Fruit fly (Drosophila melanogaster) ovary, adult (tissue): ENCODE results near the gene CG43693.

Experiments
- CG17801 ChIP-seq: fragments of 200-800 bp; optimal IDR thresholded peaks from 2 replicates; lab custom pipeline; 2019; ENCODE audit warnings: missing biosample characterization, mild to moderate bottlenecking, missing genetic modification characterization, moderate library complexity; ENCODE audit not compliant: partially characterized antibody

CG43693 gene

DNA sequence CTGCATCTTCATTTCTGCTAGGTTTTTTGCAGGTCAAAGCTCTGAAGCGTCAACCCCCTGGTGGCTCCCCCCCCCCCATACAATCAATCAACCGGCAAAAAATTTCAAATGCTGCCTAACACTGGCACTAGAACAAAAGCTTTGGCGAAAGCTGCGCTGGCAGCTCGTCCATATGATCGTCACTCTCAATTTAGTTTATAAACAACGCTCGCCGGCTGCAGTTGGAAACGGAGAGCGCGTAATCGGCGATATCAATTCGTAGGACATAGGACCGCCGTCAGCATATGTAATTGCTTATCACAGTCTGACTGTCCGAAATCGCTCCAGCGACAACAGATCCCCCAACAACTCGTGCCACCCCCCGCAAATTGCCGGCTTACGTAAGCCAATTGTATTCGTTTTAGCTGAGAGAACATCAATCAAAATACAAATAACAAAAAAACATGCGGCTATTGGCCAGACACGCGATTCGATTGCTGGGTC, 19.2 kb upstream of the CG43693 start, which contains the start of gene Mocs1:
Gene Mocs1, plus strand, starts transcription at position 155 of the 483 bp plus-strand sequence.
- peak; percentile 48 for TF ChIP-seq CG17801 (GFP tag; lab: Kevin White, UChicago)

DNA sequence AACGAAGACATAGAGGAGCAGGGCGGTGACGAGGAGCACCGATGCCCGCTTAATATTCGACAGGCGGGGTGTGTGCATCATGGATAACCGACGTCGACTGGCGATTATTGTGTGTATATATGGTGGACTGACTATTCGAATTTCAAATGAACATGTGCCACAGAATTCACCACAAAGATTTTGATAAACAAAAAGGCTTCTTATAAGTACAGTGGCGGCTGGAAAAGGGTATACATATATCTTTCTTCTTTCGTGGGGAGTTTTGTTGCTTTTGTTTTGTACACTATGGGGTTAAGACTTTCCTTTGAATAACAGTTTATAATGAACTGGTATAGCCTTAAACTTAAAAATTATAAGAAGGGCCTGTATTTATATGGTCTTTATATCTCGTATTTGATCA, 18.6 kb upstream of the CG43693 start, which contains the start of gene CG6310:
Gene CG6310, minus strand, starts transcription at position 101 of the 400 bp plus-strand sequence.
- no peak for TF ChIP-seq CG17801 (GFP tag; lab: Kevin White, UChicago)

- TF ChIP-seq CG17801 (GFP tag; lab: Kevin White, UChicago): no peak
These were observed 14.7 kb upstream of the CG43693 start for dm6 chr3L:11065850-11066249.

DNA sequence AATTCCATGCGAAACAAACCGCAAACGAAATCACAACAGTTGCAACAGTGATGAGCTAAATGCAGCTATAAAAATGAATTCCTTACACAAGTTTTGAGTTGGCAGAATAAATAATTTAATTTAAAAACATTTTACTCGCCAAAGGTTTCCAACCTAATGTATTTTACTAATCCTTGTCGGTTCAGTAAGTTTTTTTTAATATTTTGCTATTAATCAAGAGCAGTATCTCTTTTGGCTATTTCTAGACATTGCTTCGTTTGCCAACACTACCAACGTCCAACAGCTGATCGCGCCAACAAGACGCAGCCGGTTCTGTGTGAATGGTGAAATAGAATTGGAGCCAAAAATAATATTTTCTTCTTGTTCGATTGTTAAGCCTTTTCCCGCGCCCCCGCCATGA, 13.5 kb upstream of the CG43693 start, which contains the start of the genes CG32075, CG45101 and SuUR:
Gene CG32075, minus strand, starts transcription at position 253 of the 400 bp plus-strand sequence.
Gene CG45101, plus strand, starts transcription at position 303 of the 400 bp plus-strand sequence.
Gene SuUR, plus strand, starts transcription at position 303 of the 400 bp plus-strand sequence.
- TF ChIP-seq CG17801 (GFP tag; lab: Kevin White, UChicago): peak; percentile 60

DNA sequence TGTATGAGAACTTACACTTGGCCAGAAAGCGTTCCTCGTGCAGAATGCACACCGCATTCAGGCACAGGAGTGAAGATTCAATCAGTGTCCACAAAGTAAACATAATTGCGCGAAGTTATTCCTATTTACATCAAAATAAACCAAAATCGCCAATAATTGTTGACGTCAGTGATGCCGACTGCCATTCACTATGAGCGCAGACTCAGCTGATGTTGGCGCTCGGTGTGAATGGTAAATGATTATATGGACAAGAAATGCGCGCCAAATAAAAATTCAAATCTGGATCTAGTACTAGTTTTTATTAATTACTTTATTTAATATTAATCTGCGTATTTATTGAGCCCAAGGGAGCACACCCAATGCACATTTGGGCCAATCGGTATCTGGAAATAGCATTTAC, 11.3 kb upstream of the CG43693 start, which contains the start of gene CG32069:
Gene CG32069, minus strand, starts transcription at position 174 of the 400 bp plus-strand sequence.
- TF ChIP-seq CG17801 (GFP tag; lab: Kevin White, UChicago): no peak

DNA sequence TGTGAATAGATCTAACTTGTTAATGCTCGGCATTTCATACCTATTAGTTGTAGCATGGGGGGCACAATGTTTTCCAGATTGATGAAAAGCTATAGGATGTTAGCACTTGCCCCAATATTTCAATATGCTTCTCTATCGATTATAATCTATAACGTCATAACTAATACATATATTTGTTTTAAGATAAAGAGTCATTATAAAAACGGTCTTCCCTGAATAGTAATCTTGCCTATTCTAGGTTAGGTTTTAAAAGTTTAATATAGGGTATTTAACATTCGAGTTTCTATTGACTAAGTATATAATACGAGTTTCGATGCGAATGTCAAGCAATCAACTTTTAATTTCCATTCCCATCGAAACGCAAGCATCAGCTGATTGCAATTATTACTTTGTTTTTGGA, 10.0 kb upstream of the CG43693 start, which contains the start of the genes CG6321 and Blos2:
Gene CG6321, minus strand, starts transcription at position 25 of the 400 bp plus-strand sequence.
Gene Blos2, plus strand, starts transcription at position 372 of the 400 bp plus-strand sequence.
- peak; percentile 89 for TF ChIP-seq CG17801 (GFP tag; lab: Kevin White, UChicago)

DNA sequence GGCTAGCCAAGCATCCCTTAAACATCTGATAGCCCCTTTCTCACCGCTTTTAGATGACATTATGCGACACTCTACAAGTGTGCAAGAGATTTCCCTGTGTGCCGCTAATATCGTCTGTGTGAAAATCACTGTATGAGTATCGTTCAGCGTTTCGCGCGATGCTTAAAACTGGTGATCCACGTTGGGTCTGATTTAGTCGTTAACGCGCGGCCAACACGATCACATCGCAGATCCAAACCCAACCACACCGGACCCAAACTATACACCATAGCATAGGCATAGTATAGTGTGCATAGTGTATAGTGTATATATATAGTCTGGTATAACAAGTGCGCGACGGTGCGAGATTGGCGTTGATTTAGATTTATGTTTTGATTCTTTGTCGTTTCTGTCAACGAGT, 2.7 kb upstream of the CG43693 start, which contains the start of gene CG7888:
Gene CG7888, plus strand, starts transcription at position 193 of the 400 bp plus-strand sequence.
- TF ChIP-seq CG17801 (GFP tag; lab: Kevin White, UChicago): no peak

dm6 chr3L:11052760-11053259, 1.6 kb upstream of the CG43693 start:
- TF ChIP-seq CG17801 (GFP tag; lab: Kevin White, UChicago): no peak

DNA sequence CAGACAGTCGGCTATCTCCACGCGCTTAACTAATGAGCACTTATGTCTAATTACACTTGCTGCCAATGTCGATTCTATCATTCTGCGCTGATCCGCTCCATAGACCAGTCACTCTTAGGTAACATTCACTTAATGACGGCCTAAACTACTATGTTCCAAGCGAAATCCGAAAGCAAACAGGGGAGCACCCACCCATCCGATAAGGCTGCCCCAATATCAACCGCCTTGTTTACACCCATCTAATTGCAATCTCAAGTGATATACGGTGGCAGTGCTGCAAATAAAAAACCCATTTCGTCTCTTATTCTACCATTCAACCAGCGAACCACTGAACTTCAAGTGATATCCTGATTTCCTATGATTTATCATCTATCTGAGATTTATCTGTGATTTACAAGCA, 1.8 kb downstream of the CG43693 start:
- peak; percentile 25 for TF ChIP-seq CG17801 (GFP tag; lab: Kevin White, UChicago)

- peak; percentile 32 for TF ChIP-seq CG17801 (GFP tag; lab: Kevin White, UChicago)
These were observed 3.3 kb downstream of the CG43693 start for dm6 chr3L:11047877-11048276.

- TF ChIP-seq CG17801 (GFP tag; lab: Kevin White, UChicago): peak; percentile 59
These were observed 4.6 kb downstream of the CG43693 start for dm6 chr3L:11046559-11046958.

DNA sequence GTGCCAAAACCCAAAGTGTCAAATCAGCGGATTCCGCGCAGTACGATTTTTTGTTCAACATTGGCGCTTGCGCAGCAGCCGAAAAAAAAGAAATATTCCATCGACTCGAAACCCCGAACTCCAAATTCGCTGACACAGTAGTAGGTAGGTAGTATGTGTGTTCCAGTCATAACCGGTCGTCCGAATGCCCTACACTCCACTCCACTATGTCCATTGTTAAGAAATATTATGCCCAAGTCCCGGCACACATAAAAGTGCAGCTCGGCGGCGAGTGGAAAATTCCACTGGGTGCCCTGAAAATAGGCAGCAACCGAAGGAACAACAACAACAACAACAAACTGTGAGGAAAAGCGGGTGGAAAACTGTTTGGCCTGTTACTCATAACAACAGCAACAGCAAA, 6.2 kb downstream of the CG43693 start:
- no peak for TF ChIP-seq CG17801 (GFP tag; lab: Kevin White, UChicago)

- peak; percentile 31 for TF ChIP-seq CG17801 (GFP tag; lab: Kevin White, UChicago)
These were observed 7.5 kb downstream of the CG43693 start for dm6 chr3L:11043650-11044049.

DNA sequence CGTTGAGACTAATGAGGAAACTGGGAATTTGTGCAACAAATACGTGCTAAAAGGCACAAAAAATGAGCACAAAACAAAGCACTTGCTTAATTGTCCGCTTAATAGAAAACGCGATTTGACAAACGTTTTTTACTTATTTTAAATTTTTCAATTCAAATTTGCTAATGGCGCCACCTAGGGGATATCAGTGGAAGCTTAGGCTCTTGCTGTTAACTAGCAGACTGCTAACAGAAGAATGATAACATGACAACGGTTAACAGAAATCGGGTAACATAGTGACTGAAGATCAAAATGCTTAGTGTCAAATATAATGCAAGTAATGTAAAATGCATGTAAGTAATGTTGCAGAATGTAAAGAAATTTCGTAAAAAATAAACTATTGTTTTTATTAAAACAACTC, 10.0 kb downstream of the CG43693 start:
- TF ChIP-seq CG17801 (GFP tag; lab: Kevin White, UChicago): no peak

dm6 chr3L:11035039-11035438, 16.1 kb downstream of the CG43693 start:
- no peak for TF ChIP-seq CG17801 (GFP tag; lab: Kevin White, UChicago)
